Fruit fly (Drosophila melanogaster) whole organism, embryonic: ENCODE data around the gene Ldsdh1.

Experiments
- Antp ChIP-seq: fragments of 200-800 bp; sonication (Bioruptor generic); optimal IDR thresholded peaks from 3 replicates; lab custom pipeline; 2016; ENCODE audit warnings: missing biosample characterization, missing genetic modification characterization
- Asciz ChIP-seq: fragments of 200-800 bp; sonication (Bioruptor generic); optimal IDR thresholded peaks from 2 replicates; lab custom pipeline; 2017; ENCODE audit warnings: missing biosample characterization, mild to moderate bottlenecking, missing genetic modification characterization, missing genetic modification reagents
- Awh ChIP-seq: fragments of 200-800 bp; sonication (Bioruptor generic); IDR thresholded peaks from 2 replicates; pipeline ENCODE4, ENCODE4 v1.3.6; 2022; ENCODE audit warnings: missing biosample characterization, missing genetic modification characterization
- CG10366 ChIP-seq: fragments of 200-800 bp; sonication (Bioruptor generic); IDR thresholded peaks from 2 replicates; pipeline ENCODE4 v1.3.6; 2022; ENCODE audit warnings: missing biosample characterization, missing genetic modification characterization
- CG10543 ChIP-seq: fragments of 200-800 bp; sonication (Bioruptor generic); optimal IDR thresholded peaks from 3 replicates; lab custom pipeline; 2017; ENCODE audit warnings: missing biosample characterization, mild to moderate bottlenecking, missing genetic modification characterization, moderate library complexity
- CG12071 ChIP-seq: fragments of 200-800 bp; sonication (Bioruptor generic); optimal IDR thresholded peaks from 3 replicates; lab custom pipeline; 2018; ENCODE audit warnings: missing biosample characterization, mild to moderate bottlenecking, missing genetic modification characterization
- CG13287 ChIP-seq: fragments of 200-800 bp; sonication (Bioruptor generic); IDR thresholded peaks from 2 replicates; pipeline ENCODE4 v1.3.6; 2022; ENCODE audit warnings: missing biosample characterization, missing genetic modification characterization; ENCODE audit not compliant: partially characterized antibody
- CG13296 ChIP-seq: fragments of 200-800 bp; sonication (Bioruptor generic); optimal IDR thresholded peaks from 3 replicates; lab custom pipeline; 2018; ENCODE audit warnings: missing biosample characterization, mild to moderate bottlenecking, missing genetic modification characterization
- CG13424 ChIP-seq: fragments of 200-800 bp; sonication (Bioruptor generic); optimal IDR thresholded peaks from 2 replicates; lab custom pipeline; 2019; ENCODE audit warnings: missing biosample characterization, mild to moderate bottlenecking, missing genetic modification characterization, moderate library complexity
- CG14667 ChIP-seq: fragments of 200-800 bp; sonication (Bioruptor generic); IDR thresholded peaks from 2 replicates; pipeline ENCODE4 v1.3.6; 2022; ENCODE audit warnings: missing biosample characterization, missing genetic modification characterization
- CG14965 ChIP-seq: fragments of 200-800 bp; sonication (Bioruptor generic); optimal IDR thresholded peaks from 2 replicates; lab custom pipeline; 2016; ENCODE audit warnings: missing biosample characterization, missing genetic modification characterization, borderline replicate concordance
- CG15479 ChIP-seq: fragments of 200-800 bp; sonication (Bioruptor generic); optimal IDR thresholded peaks from 3 replicates; lab custom pipeline; 2019; ENCODE audit warnings: missing biosample characterization, mild to moderate bottlenecking, missing genetic modification characterization, moderate library complexity
- CG1602 ChIP-seq: fragments of 200-800 bp; sonication (Bioruptor generic); optimal IDR thresholded peaks from 3 replicates; lab custom pipeline; 2016; ENCODE audit warnings: missing biosample characterization, missing genetic modification characterization
- CG17359 ChIP-seq: fragments of 200-800 bp; sonication (Bioruptor generic); optimal IDR thresholded peaks from 3 replicates; lab custom pipeline; 2018; ENCODE audit warnings: missing biosample characterization, mild to moderate bottlenecking, missing genetic modification characterization, moderate library complexity
- CG17385 ChIP-seq: fragments of 200-800 bp; sonication (Bioruptor generic); optimal IDR thresholded peaks from 3 replicates; lab custom pipeline; 2018; ENCODE audit warnings: missing biosample characterization, mild to moderate bottlenecking, missing genetic modification characterization
- CG18619 ChIP-seq: fragments of 200-800 bp; sonication (Bioruptor generic); optimal IDR thresholded peaks from 3 replicates; lab custom pipeline; 2017; ENCODE audit warnings: missing biosample characterization, mild to moderate bottlenecking, missing genetic modification characterization
- CG2116 ChIP-seq: fragments of 200-800 bp; sonication (Bioruptor generic); optimal IDR thresholded peaks from 3 replicates; lab custom pipeline; 2018; ENCODE audit warnings: missing biosample characterization, mild to moderate bottlenecking, missing genetic modification characterization
- CG31365 ChIP-seq: fragments of 200-800 bp; sonication (Bioruptor generic); optimal IDR thresholded peaks from 2 replicates; lab custom pipeline; 2018; ENCODE audit warnings: missing biosample characterization, mild to moderate bottlenecking, missing genetic modification characterization
- CG34376 ChIP-seq: fragments of 200-800 bp; sonication (Bioruptor generic); optimal IDR thresholded peaks from 2 replicates; lab custom pipeline; 2018; ENCODE audit warnings: missing biosample characterization, mild to moderate bottlenecking, missing genetic modification characterization
- CG4617 ChIP-seq: fragments of 200-800 bp; sonication (Bioruptor generic); optimal IDR thresholded peaks from 3 replicates; lab custom pipeline; 2016; ENCODE audit warnings: missing biosample characterization, missing genetic modification characterization, borderline replicate concordance
- CG7928 ChIP-seq: fragments of 200-800 bp; sonication (Bioruptor generic); optimal IDR thresholded peaks from 2 replicates; lab custom pipeline; 2017; ENCODE audit warnings: missing biosample characterization, mild to moderate bottlenecking, missing genetic modification characterization
- Chrac-16 ChIP-seq: fragments of 200-800 bp; sonication (Bioruptor generic); optimal IDR thresholded peaks from 3 replicates; lab custom pipeline; 2016; ENCODE audit warnings: missing biosample characterization, missing genetic modification characterization
- D19A ChIP-seq: fragments of 200-800 bp; optimal IDR thresholded peaks from 3 replicates; lab custom pipeline; 2019; ENCODE audit warnings: missing biosample characterization, mild to moderate bottlenecking, missing genetic modification characterization, moderate library complexity
- Fer3 ChIP-seq: fragments of 200-800 bp; sonication (Bioruptor generic); optimal IDR thresholded peaks from 2 replicates; lab custom pipeline; 2018; ENCODE audit warnings: missing biosample characterization, mild to moderate bottlenecking, missing genetic modification characterization, moderate library complexity
- Hr3 ChIP-seq: fragments of 200-800 bp; sonication (Bioruptor generic); optimal IDR thresholded peaks from 3 replicates; lab custom pipeline; 2016; ENCODE audit warnings: missing biosample characterization, missing genetic modification characterization
- Hr51 ChIP-seq, 2 experiments: fragments of 200-800 bp; sonication (Bioruptor generic); optimal IDR thresholded peaks; 2 replicates in 1 of 2; 3 replicates in 1 of 2; lab custom pipeline; 2016 to 2018; ENCODE audit warnings: missing biosample characterization in 2 of 2, missing genetic modification characterization in 2 of 2, mild to moderate bottlenecking in 1 of 2, moderate library complexity in 1 of 2
- Ravus ChIP-seq: fragments of 200-800 bp; sonication (Bioruptor generic); IDR thresholded peaks from 2 replicates; pipeline ENCODE4 v1.3.6; 2022; ENCODE audit warnings: missing biosample characterization, missing genetic modification characterization
- Taf1 ChIP-seq: fragments of 200-800 bp; sonication (Bioruptor generic); IDR thresholded peaks from 2 replicates; pipeline ENCODE4 v1.3.6; 2022; ENCODE audit warnings: missing biosample characterization, missing genetic modification characterization
- Vsx1 ChIP-seq: fragments of 200-800 bp; sonication (Bioruptor generic); optimal IDR thresholded peaks from 2 replicates; lab custom pipeline; 2017; ENCODE audit warnings: missing biosample characterization, mild to moderate bottlenecking, missing genetic modification characterization, missing genetic modification reagents
- Xbp1 ChIP-seq: fragments of 200-800 bp; sonication (Bioruptor generic); optimal IDR thresholded peaks from 3 replicates; lab custom pipeline; 2016; ENCODE audit warnings: missing biosample characterization, mild to moderate bottlenecking, missing genetic modification characterization
- YL-1 ChIP-seq: fragments of 200-800 bp; sonication (Bioruptor generic); optimal IDR thresholded peaks from 3 replicates; lab custom pipeline; 2017; ENCODE audit warnings: missing biosample characterization, mild to moderate bottlenecking, missing genetic modification characterization
- ac ChIP-seq: fragments of 200-800 bp; sonication (Bioruptor generic); optimal IDR thresholded peaks from 3 replicates; lab custom pipeline; 2017; ENCODE audit warnings: missing biosample characterization, mild to moderate bottlenecking, missing genetic modification characterization
- btn ChIP-seq: fragments of 200-800 bp; sonication (Bioruptor generic); optimal IDR thresholded peaks from 2 replicates; lab custom pipeline; 2016; ENCODE audit warnings: missing biosample characterization, missing genetic modification characterization
- corto ChIP-seq: fragments of 200-800 bp; sonication (Bioruptor generic); optimal IDR thresholded peaks from 2 replicates; lab custom pipeline; 2016; ENCODE audit warnings: missing biosample characterization, mild to moderate bottlenecking, missing genetic modification characterization, moderate library complexity
- crol ChIP-seq: fragments of 200-800 bp; sonication (Bioruptor generic); IDR thresholded peaks from 2 replicates; pipeline ENCODE4 v1.3.6; 2022; ENCODE audit warnings: missing biosample characterization, missing genetic modification characterization
- crp ChIP-seq, 2 experiments: fragments of 200-800 bp; sonication (Bioruptor generic); optimal IDR thresholded peaks; 2 replicates in 1 of 2; 3 replicates in 1 of 2; lab custom pipeline; 2017; ENCODE audit warnings: missing biosample characterization in 2 of 2, missing genetic modification characterization in 2 of 2, mild to moderate bottlenecking in 1 of 2, moderate library complexity in 1 of 2
- eve ChIP-seq, 2 experiments: fragments of >200 bp; optimal IDR thresholded peaks; 2 replicates each; lab custom pipeline; 2017; ENCODE audit warnings: missing biosample characterization in 2 of 2, missing genetic modification characterization in 2 of 2
- mirr ChIP-seq: fragments of 200-800 bp; sonication (Bioruptor generic); optimal IDR thresholded peaks from 3 replicates; lab custom pipeline; 2018; ENCODE audit warnings: missing biosample characterization, mild to moderate bottlenecking, missing genetic modification characterization
- nau ChIP-seq: fragments of 200-800 bp; sonication (Bioruptor generic); optimal IDR thresholded peaks from 3 replicates; lab custom pipeline; 2017; ENCODE audit warnings: missing biosample characterization, mild to moderate bottlenecking, missing genetic modification characterization, missing genetic modification reagents
- oc ChIP-seq: fragments of 200-800 bp; sonication (Bioruptor generic); optimal IDR thresholded peaks from 2 replicates; lab custom pipeline; 2018; ENCODE audit warnings: missing biosample characterization, mild to moderate bottlenecking, missing genetic modification characterization, moderate library complexity
- pnt ChIP-seq: fragments of 200-800 bp; sonication (Bioruptor generic); optimal IDR thresholded peaks from 3 replicates; lab custom pipeline; 2016; ENCODE audit warnings: missing biosample characterization, missing genetic modification characterization
- schlank ChIP-seq: fragments of 200-800 bp; sonication (Bioruptor generic); optimal IDR thresholded peaks from 2 replicates; lab custom pipeline; 2018; ENCODE audit warnings: missing biosample characterization, mild to moderate bottlenecking, missing genetic modification characterization
- slp2 ChIP-seq: fragments of 200-800 bp; sonication (Bioruptor generic); optimal IDR thresholded peaks from 2 replicates; lab custom pipeline; 2016; ENCODE audit warnings: missing biosample characterization, missing genetic modification characterization
- sug ChIP-seq: fragments of 200-800 bp; optimal IDR thresholded peaks from 2 replicates; lab custom pipeline; 2019; ENCODE audit warnings: missing biosample characterization, mild to moderate bottlenecking, missing genetic modification characterization, moderate library complexity
- tll ChIP-seq, 2 experiments: fragments of 200-800 bp in 1 of 2; fragments of >200 bp in 1 of 2; sonication (Bioruptor generic) in 1 of 2; optimal IDR thresholded peaks; 2 replicates each; lab custom pipeline; 2017 to 2019; ENCODE audit warnings: missing biosample characterization in 2 of 2, missing genetic modification characterization in 2 of 2, mild to moderate bottlenecking in 1 of 2, moderate library complexity in 1 of 2
- trem ChIP-seq: fragments of 200-800 bp; optimal IDR thresholded peaks from 3 replicates; lab custom pipeline; 2019; ENCODE audit warnings: missing biosample characterization, mild to moderate bottlenecking, missing genetic modification characterization, moderate library complexity
- wek ChIP-seq: fragments of 200-800 bp; sonication (Bioruptor generic); optimal IDR thresholded peaks from 3 replicates; lab custom pipeline; 2018; ENCODE audit warnings: missing biosample characterization, mild to moderate bottlenecking, missing genetic modification characterization, moderate library complexity
- yki ChIP-seq: fragments of >200 bp; optimal IDR thresholded peaks from 3 replicates; lab custom pipeline; 2018

Gene Ldsdh1

DNA sequence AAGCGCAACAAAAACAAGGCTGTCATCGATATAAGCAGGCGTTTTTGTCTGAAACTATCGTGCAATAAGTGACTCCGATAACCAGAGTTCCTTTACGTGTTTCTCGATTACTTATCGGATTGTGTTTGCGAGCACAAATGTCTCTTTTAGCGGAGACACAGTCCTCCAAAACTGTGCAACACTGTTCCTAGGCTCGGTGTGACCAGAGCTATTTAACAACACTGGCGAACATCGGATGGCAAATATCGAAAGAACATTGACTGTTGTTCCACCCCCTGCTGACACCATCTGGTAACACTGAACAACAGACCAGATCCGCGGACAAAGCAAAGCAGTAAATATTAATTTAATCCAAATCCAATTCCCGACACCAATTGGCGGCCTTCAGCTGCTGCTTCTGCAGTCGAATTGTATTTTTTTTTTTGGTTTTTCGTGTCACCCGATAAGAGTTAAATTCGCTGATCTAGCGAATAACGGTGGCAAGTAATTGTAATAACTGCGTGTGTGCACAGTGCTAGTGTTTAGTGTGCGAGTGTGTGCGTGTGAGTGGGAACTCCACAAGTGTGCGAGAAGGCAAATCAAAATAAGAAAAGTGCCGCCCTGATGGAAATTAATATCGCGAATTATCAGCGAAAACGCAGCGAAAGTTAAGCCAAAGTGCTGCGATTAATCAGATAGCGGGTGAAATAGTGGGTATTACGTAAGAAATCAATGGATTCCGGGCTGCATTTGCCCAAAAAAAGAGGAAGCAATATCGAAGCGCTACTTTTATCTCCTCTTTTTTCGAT is 19.8 kb downstream of the Ldsdh1 start, which contains the start of gene mys (continued):
- peak; percentile 6 for TF ChIP-seq nau
- TF ChIP-seq schlank: no peak
- TF ChIP-seq CG13296: peak; percentile 48
- peak; percentile 40 for TF ChIP-seq oc (tag; lab: Kevin White, UChicago)
- TF ChIP-seq CG17385: peak; percentile 4
- peak; percentile 48 for TF ChIP-seq CG1602 (GFP tag; lab: Kevin White, UChicago)
- TF ChIP-seq sug (tag; lab: Kevin White, UChicago): peak; percentile 77
- no peak for TF ChIP-seq Asciz (GFP tag; lab: Kevin White, UChicago)
- no peak for TF ChIP-seq eve (GFP tag; optimal IDR thresholded peaks at IDR 0.05; lab: Kevin White, UChicago)
- peak; percentile 84 for TF ChIP-seq Antp (GFP tag; lab: Kevin White, UChicago)
- no peak for TF ChIP-seq D19A (tag; lab: Kevin White, UChicago)
- TF ChIP-seq Vsx1 (GFP tag; lab: Kevin White, UChicago): no peak
- peak; percentile 69 for TF ChIP-seq pnt
- no peak for TF ChIP-seq tll (GFP tag; optimal IDR thresholded peaks at IDR 0.05; lab: Kevin White, UChicago)
- TF ChIP-seq Fer3: peak; percentile 55
- no peak for TF ChIP-seq corto (GFP tag; lab: Kevin White, UChicago)
- TF ChIP-seq CG17359 (tag; lab: Kevin White, UChicago): peak; percentile 20
- TF ChIP-seq CG13287 (GFP tag; lab: Robert Waterston, UW): peak; percentile 97
- peak; percentile 72 for TF ChIP-seq CG31365 (tag; lab: Kevin White, UChicago)
- peak; percentile 24 for TF ChIP-seq YL-1 (GFP tag; lab: Kevin White, UChicago)
- peak; percentile 51 for TF ChIP-seq Chrac-16 (GFP tag; lab: Kevin White, UChicago)
- no peak for TF ChIP-seq Awh (GFP tag; lab: Robert Waterston, UW)
- TF ChIP-seq mirr (GFP tag; lab: Kevin White, UChicago): peak; percentile 43
- peak; percentile 44; the same call in 1 of the 2 replicates for TF ChIP-seq CG10366 (GFP tag; lab: Robert Waterston, UW)
- TF ChIP-seq CG4617 (GFP tag; lab: Kevin White, UChicago): peak; percentile 83
- no peak for TF ChIP-seq CG14965 (GFP tag; lab: Kevin White, UChicago)
- no peak for TF ChIP-seq CG18619 (GFP tag; lab: Kevin White, UChicago)
- TF ChIP-seq Hr3: peak; percentile 30
- no peak for TF ChIP-seq CG10543 (GFP tag; lab: Kevin White, UChicago)
- TF ChIP-seq CG15479: no peak
- no peak for TF ChIP-seq ac (GFP tag; lab: Kevin White, UChicago)
- TF ChIP-seq trem: peak; percentile 75
- no peak for TF ChIP-seq crol (GFP tag; lab: Robert Waterston, UW)
- peak; percentile 34 for TF ChIP-seq CG7928
- no peak for TF ChIP-seq yki
- TF ChIP-seq CG12071 (GFP tag; lab: Kevin White, UChicago): peak; percentile 23
- peak; percentile 8 for TF ChIP-seq slp2 (GFP tag; lab: Kevin White, UChicago)
- no peak; the same call in 1 of the 2 replicates for TF ChIP-seq Taf1
- TF ChIP-seq btn: peak; percentile 35
- TF ChIP-seq wek (GFP tag; lab: Kevin White, UChicago): peak; percentile 13
- TF ChIP-seq Ravus (GFP tag; lab: Robert Waterston, UW): no peak
- peak; percentile 48 for TF ChIP-seq CG13424 (tag; lab: Kevin White, UChicago)
- peak; percentile 74 for TF ChIP-seq CG34376 (GFP tag; lab: Kevin White, UChicago)
- TF ChIP-seq CG2116 (GFP tag; lab: Kevin White, UChicago): peak; percentile 97
- peak; percentile 74 for TF ChIP-seq Xbp1 (GFP tag; lab: Kevin White, UChicago)
- TF ChIP-seq CG14667 (GFP tag; lab: Robert Waterston, UW): no peak
- TF ChIP-seq Hr51 (GFP tag; optimal IDR thresholded peaks at IDR 0.05; lab: Kevin White, UChicago): peak in 1 of 2 experiments; percentile 81
- TF ChIP-seq crp (GFP tag; optimal IDR thresholded peaks at IDR 0.05; lab: Kevin White, UChicago): peak in 1 of 2 experiments; percentile 53
